Fruit fly (Drosophila melanogaster) whole organism, embryonic: Measurements from ENCODE around the gene CG42820.

Experiments
- CG11085 ChIP-seq: fragments of 200-800 bp; sonication (Bioruptor generic); IDR thresholded peaks from 2 replicates; pipeline ENCODE4 v1.3.6; 2022; ENCODE audit warnings: missing biosample characterization, missing genetic modification characterization
- CG11695 ChIP-seq: fragments of 200-800 bp; sonication (Bioruptor generic); IDR thresholded peaks from 3 replicates; pipeline ENCODE4 v1.3.6; 2022; ENCODE audit warnings: missing biosample characterization, missing genetic modification characterization
- CG17359 ChIP-seq: fragments of 200-800 bp; sonication (Bioruptor generic); optimal IDR thresholded peaks from 3 replicates; lab custom pipeline; 2018; ENCODE audit warnings: missing biosample characterization, mild to moderate bottlenecking, missing genetic modification characterization, moderate library complexity
- CG9797 ChIP-seq: fragments of 200-800 bp; sonication (Bioruptor generic); optimal IDR thresholded peaks from 3 replicates; lab custom pipeline; 2018; ENCODE audit warnings: missing biosample characterization, mild to moderate bottlenecking, missing genetic modification characterization
- Drgx ChIP-seq: fragments of 200-800 bp; sonication (Bioruptor generic); IDR thresholded peaks from 2 replicates; pipeline ENCODE4 v1.3.6; 2022; ENCODE audit warnings: missing biosample characterization, missing genetic modification characterization
- E2f1 ChIP-seq: fragments of 200-800 bp; sonication (Bioruptor generic); IDR thresholded peaks from 2 replicates; pipeline ENCODE4 v1.3.6; 2022; ENCODE audit warnings: missing biosample characterization, missing genetic modification characterization
- NfI ChIP-seq: fragments of 200-800 bp; sonication (Bioruptor generic); optimal IDR thresholded peaks from 3 replicates; lab custom pipeline; 2018; ENCODE audit warnings: missing biosample characterization, mild to moderate bottlenecking, missing genetic modification characterization, moderate library complexity
- Side ChIP-seq: fragments of 200-800 bp; sonication (Bioruptor generic); optimal IDR thresholded peaks from 2 replicates; lab custom pipeline; 2016; ENCODE audit warnings: missing biosample characterization, missing genetic modification characterization
- caup ChIP-seq: fragments of 200-800 bp; sonication (Bioruptor generic); optimal IDR thresholded peaks from 3 replicates; lab custom pipeline; 2017; ENCODE audit warnings: missing biosample characterization, mild to moderate bottlenecking, missing genetic modification characterization, moderate library complexity; ENCODE audit not compliant: severe bottlenecking

- TF ChIP-seq CG9797: no peak
- TF ChIP-seq Side (GFP tag; lab: Kevin White, UChicago): no peak
- no peak for TF ChIP-seq CG17359
- TF ChIP-seq Drgx: no peak
- TF ChIP-seq CG11695 (GFP tag; lab: Robert Waterston, UW): no peak
- TF ChIP-seq NfI: no peak
- TF ChIP-seq caup (GFP tag; lab: Kevin White, UChicago): no peak
- TF ChIP-seq CG11085 (GFP tag; lab: Robert Waterston, UW): no peak
- TF ChIP-seq E2f1 (GFP tag; lab: Robert Waterston, UW): no peak
Observed at dm6 chr2L:8395996-8396699, 4.0 kb upstream of the CG42820 start, which contains the start of the genes Peritrophin-15a and CG13385.
